Worm (Caenorhabditis elegans) whole organism, L4 larva: ENCODE results near the gene tag-243.

ENCODE experiments used
- F44E2.7 ChIP-seq: fragments of 200-800 bp; sonication (Bioruptor generic); IDR thresholded peaks from 2 replicates; pipeline ENCODE4 v2.1.2; 2022; ENCODE audit warnings: missing genetic modification characterization, missing compliant biosample characterization
- T26A8.4 ChIP-seq: fragments of 200-800 bp; sonication (Bioruptor generic); IDR thresholded peaks from 2 replicates; pipeline ENCODE4 v1.3.6; 2022; ENCODE audit warnings: missing genetic modification characterization, missing compliant biosample characterization
- Y48G9A.11 ChIP-seq: fragments of 200-800 bp; sonication (Bioruptor generic); IDR thresholded peaks from 2 replicates; pipeline ENCODE4 v1.3.6; 2022; ENCODE audit warnings: missing genetic modification reagents, missing genetic modification characterization, missing compliant biosample characterization
- ama-1 ChIP-seq: fragments of 150-350 bp; optimal IDR thresholded peaks from 2 replicates; lab custom pipeline; 2014; ENCODE audit warnings: inconsistent platforms, mixed read lengths
- arid-1 ChIP-seq: fragments of 200-800 bp; sonication (Bioruptor generic); conservative IDR thresholded peaks from 2 replicates; pipeline ENCODE4 v1.3.6; 2022; ENCODE audit warnings: missing genetic modification reagents, missing genetic modification characterization, missing compliant biosample characterization
- ceh-28 ChIP-seq: fragments of 150-350 bp; optimal IDR thresholded peaks from 2 replicates; lab custom pipeline; 2014; ENCODE audit warnings: missing biosample characterization, missing genetic modification reagents, missing genetic modification characterization
- ceh-62 ChIP-seq: sonication (generic microtip); optimal IDR thresholded peaks from 2 replicates; lab custom pipeline; 2017; ENCODE audit warnings: missing biosample characterization, missing genetic modification characterization
- cey-2 ChIP-seq: sonication (generic microtip); optimal IDR thresholded peaks from 3 replicates; lab custom pipeline; 2017; ENCODE audit warnings: missing genetic modification characterization, mild to moderate bottlenecking, missing compliant biosample characterization, antibody characterized with exemption, borderline replicate concordance; ENCODE audit not compliant: insufficient read depth
- ctbp-1 ChIP-seq: fragments of 200-800 bp; sonication (Bioruptor generic); IDR thresholded peaks from 2 replicates; pipeline ENCODE4 v1.3.6; 2022; ENCODE audit warnings: missing genetic modification reagents, missing genetic modification characterization, missing compliant biosample characterization
- daf-16 ChIP-seq, 3 experiments: sonication (generic microtip); optimal IDR thresholded peaks; 2 replicates each; lab custom pipeline; 2016 to 2017; ENCODE audit warnings: missing genetic modification characterization in 3 of 3, missing genetic modification reagents in 3 of 3, mild to moderate bottlenecking in 2 of 3, missing compliant biosample characterization in 2 of 3, missing biosample characterization in 1 of 3, moderate library complexity in 1 of 3
- daf-19 ChIP-seq: fragments of 200-800 bp; sonication (Bioruptor generic); conservative IDR thresholded peaks from 2 replicates; pipeline ENCODE4 v1.3.6; 2022; ENCODE audit warnings: missing genetic modification characterization, missing compliant biosample characterization
- dmd-6 ChIP-seq: fragments of 200-800 bp; sonication (Bioruptor generic); IDR thresholded peaks from 2 replicates; pipeline ENCODE4 v1.3.6; 2022; ENCODE audit warnings: missing genetic modification reagents, missing genetic modification characterization, missing compliant biosample characterization
- dpl-1 ChIP-seq: fragments of 150-350 bp; optimal IDR thresholded peaks from 2 replicates; lab custom pipeline; 2014; ENCODE audit warnings: missing biosample characterization, missing genetic modification reagents, missing genetic modification characterization
- duxl-1 ChIP-seq: sonication (generic microtip); optimal IDR thresholded peaks from 2 replicates; lab custom pipeline; 2016; ENCODE audit warnings: mild to moderate bottlenecking, missing genetic modification characterization, moderate library complexity, missing compliant biosample characterization; ENCODE audit not compliant: poor library complexity
- egl-27 ChIP-seq: sonication (generic microtip); optimal IDR thresholded peaks from 3 replicates; lab custom pipeline; 2017; ENCODE audit warnings: missing biosample characterization, missing genetic modification reagents, missing genetic modification characterization
- fkh-10 ChIP-seq: fragments of 150-350 bp; optimal IDR thresholded peaks from 2 replicates; lab custom pipeline; 2014; ENCODE audit warnings: missing biosample characterization, missing genetic modification reagents, missing genetic modification characterization
- hif-1 ChIP-seq, 2 experiments: sonication (generic microtip); optimal IDR thresholded peaks; 2 replicates each; lab custom pipeline; 2016 to 2017; ENCODE audit warnings: missing compliant biosample characterization in 2 of 2, missing genetic modification characterization in 2 of 2, missing genetic modification reagents in 2 of 2, missing genotype in 2 of 2, mild to moderate bottlenecking in 1 of 2
- hlh-11 ChIP-seq: fragments of 200-800 bp; sonication (Bioruptor generic); optimal IDR thresholded peaks from 2 replicates; lab custom pipeline; 2018; ENCODE audit warnings: mild to moderate bottlenecking, missing genetic modification characterization, missing compliant biosample characterization
- jun-1 ChIP-seq: fragments of 150-350 bp; optimal IDR thresholded peaks from 2 replicates; lab custom pipeline; 2014; ENCODE audit warnings: missing biosample characterization, missing genetic modification reagents, missing genetic modification characterization
- lim-7 ChIP-seq: fragments of 200-800 bp; sonication (Bioruptor generic); IDR thresholded peaks from 2 replicates; pipeline ENCODE4 v1.3.6; 2022; ENCODE audit warnings: missing genetic modification characterization, missing compliant biosample characterization
- lin-38 ChIP-seq: fragments of 200-800 bp; sonication (Bioruptor generic); IDR thresholded peaks from 2 replicates; pipeline ENCODE4 v1.3.6; 2022; ENCODE audit warnings: missing genetic modification reagents, missing genetic modification characterization, missing compliant biosample characterization
- lin-39 ChIP-seq: fragments of 150-350 bp; optimal IDR thresholded peaks from 2 replicates; lab custom pipeline; 2014; ENCODE audit warnings: missing biosample characterization, missing genetic modification reagents, missing genetic modification characterization
- lsy-2 ChIP-seq, 2 experiments: fragments of 150-350 bp in 1 of 2; sonication (generic microtip) in 1 of 2; optimal IDR thresholded peaks; 2 replicates each; lab custom pipeline; 2014 to 2017; ENCODE audit warnings: missing biosample characterization in 2 of 2, missing genetic modification characterization in 2 of 2
- madf-9 ChIP-seq: fragments of 200-800 bp; sonication (Bioruptor generic); conservative IDR thresholded peaks from 2 replicates; pipeline ENCODE4 v1.3.6; 2022; ENCODE audit warnings: missing genetic modification reagents, missing genetic modification characterization, missing compliant biosample characterization
- mes-2 ChIP-seq: sonication (generic microtip); optimal IDR thresholded peaks from 2 replicates; lab custom pipeline; 2016; ENCODE audit warnings: missing genotype, mild to moderate bottlenecking, missing genetic modification characterization, missing compliant biosample characterization; ENCODE audit not compliant: poor library complexity, severe bottlenecking
- mxl-2 ChIP-seq: fragments of 200-800 bp; sonication (Bioruptor generic); conservative IDR thresholded peaks from 2 replicates; pipeline ENCODE4 v1.3.6; 2022; ENCODE audit warnings: missing genetic modification reagents, missing genetic modification characterization, missing compliant biosample characterization
- nhr-102 ChIP-seq: sonication (generic microtip); optimal IDR thresholded peaks from 2 replicates; lab custom pipeline; 2016; ENCODE audit warnings: mild to moderate bottlenecking, missing genetic modification characterization, moderate library complexity, missing compliant biosample characterization
- nhr-11 ChIP-seq: fragments of 150-350 bp; optimal IDR thresholded peaks from 2 replicates; lab custom pipeline; 2014; ENCODE audit warnings: missing biosample characterization, missing genetic modification characterization
- nhr-25 ChIP-seq: sonication (generic microtip); optimal IDR thresholded peaks from 2 replicates; lab custom pipeline; 2017; ENCODE audit warnings: missing genetic modification characterization, mild to moderate bottlenecking, missing compliant biosample characterization, antibody characterized with exemption, moderate library complexity, borderline replicate concordance; ENCODE audit not compliant: insufficient read depth
- nhr-28 ChIP-seq: fragments of 150-350 bp; optimal IDR thresholded peaks from 2 replicates; lab custom pipeline; 2014; ENCODE audit warnings: missing biosample characterization, missing genetic modification characterization
- nhr-42 ChIP-seq: fragments of 200-800 bp; sonication (Bioruptor generic); IDR thresholded peaks from 2 replicates; pipeline ENCODE4 v1.3.6; 2022; ENCODE audit warnings: missing genetic modification characterization, missing compliant biosample characterization
- nhr-6 ChIP-seq: fragments of 150-350 bp; optimal IDR thresholded peaks from 2 replicates; lab custom pipeline; 2014; ENCODE audit warnings: missing biosample characterization, missing genetic modification characterization
- nhr-77 ChIP-seq: fragments of 150-350 bp; optimal IDR thresholded peaks from 2 replicates; lab custom pipeline; 2014; ENCODE audit warnings: missing biosample characterization, missing genetic modification characterization
- php-3 ChIP-seq: fragments of 200-800 bp; sonication (Bioruptor generic); IDR thresholded peaks from 2 replicates; pipeline ENCODE4 v1.3.6; 2022; ENCODE audit warnings: missing genetic modification reagents, missing genetic modification characterization, missing compliant biosample characterization
- set-16 ChIP-seq: fragments of 200-800 bp; sonication (Bioruptor generic); IDR thresholded peaks from 2 replicates; pipeline ENCODE4 v1.3.6; 2022; ENCODE audit warnings: missing genetic modification reagents, missing genetic modification characterization, missing compliant biosample characterization
- snpc-4 ChIP-seq: fragments of 150-350 bp; optimal IDR thresholded peaks from 2 replicates; lab custom pipeline; 2014; ENCODE audit warnings: missing biosample characterization, missing genetic modification characterization
- spr-3 ChIP-seq: fragments of 200-800 bp; sonication (Bioruptor generic); optimal IDR thresholded peaks from 2 replicates; lab custom pipeline; 2018; ENCODE audit warnings: mild to moderate bottlenecking, missing genetic modification characterization, missing compliant biosample characterization
- tag-97 ChIP-seq: fragments of 200-800 bp; sonication (Bioruptor generic); IDR thresholded peaks from 2 replicates; pipeline ENCODE4 v1.3.6; 2022; ENCODE audit warnings: missing genetic modification characterization, missing compliant biosample characterization
- unc-62 ChIP-seq, 3 experiments: fragments of 150-350 bp in 1 of 3; sonication (generic microtip); optimal IDR thresholded peaks in 2 of 3; peaks in 1 of 3; 1 replicate in 1 of 3; 2 replicates in 2 of 3; lab custom pipeline; 2014 to 2017; ENCODE audit warnings: missing biosample characterization in 3 of 3, missing genetic modification characterization in 3 of 3, missing genetic modification reagents in 3 of 3, missing genotype in 1 of 3
- vab-7 ChIP-seq: fragments of 200-800 bp; sonication (Bioruptor generic); IDR thresholded peaks from 2 replicates; pipeline ENCODE4 v1.3.6; 2022; ENCODE audit warnings: missing genetic modification reagents, missing genetic modification characterization, missing compliant biosample characterization
- zfp-2 ChIP-seq: sonication (generic microtip); optimal IDR thresholded peaks from 2 replicates; lab custom pipeline; 2016; ENCODE audit warnings: mild to moderate bottlenecking, missing genetic modification characterization, missing compliant biosample characterization
- zfp-3 ChIP-seq: fragments of 200-800 bp; sonication (Bioruptor generic); conservative IDR thresholded peaks from 2 replicates; pipeline ENCODE4 v1.3.6; 2022; ENCODE audit warnings: missing genetic modification reagents, missing genetic modification characterization, missing compliant biosample characterization
- ztf-11 ChIP-seq: fragments of 150-350 bp; optimal IDR thresholded peaks from 2 replicates; lab custom pipeline; 2014; ENCODE audit warnings: missing biosample characterization, missing genetic modification characterization

Gene tag-243

ce11 chrIII:4721750-4722149, 33.5 kb upstream of the tag-243 start, which contains the start of gene acy-1 (continued):
- TF ChIP-seq dmd-6 (GFP tag; lab: Robert Waterston, UW) (peak; percentile 28; the same call in 1 of the 2 replicates), nhr-11 (tag; lab: Kevin White, UChicago) (peak; percentile 79), ceh-28 (tag; lab: Kevin White, UChicago) (no peak), fkh-10 (GFP tag; lab: Kevin White, UChicago) (peak; percentile 83), hlh-11 (tag; lab: Kevin White, UChicago) (peak; percentile 60), lin-39 (tag; lab: Kevin White, UChicago) (no peak)

ce11 chrIII:4720620-4721227, 32.5 kb upstream of the tag-243 start, which contains the start of gene emb-5:
Gene emb-5 (minus strand): TSS chrIII:4720670.
- TF ChIP-seq tag-97 (GFP tag; lab: Robert Waterston, UW) (no peak), mes-2 (tag; lab: Kevin White, UChicago) (peak; percentile 74), lsy-2 (tag; optimal IDR thresholded peaks at IDR 0.05; lab: Kevin White, UChicago) (no peak), unc-62 (GFP tag; optimal IDR thresholded peaks at IDR 0.05 in 1 of 2; lab: Kevin White, UChicago) (peak in 1 of 2 experiments; percentile 5), unc-62 (tag; optimal IDR thresholded peaks at IDR 0.05; lab: Kevin White, UChicago) (no peak), lin-38 (GFP tag; lab: Robert Waterston, UW) (peak; percentile 94), nhr-6 (tag; lab: Kevin White, UChicago) (peak; percentile 21), dpl-1 (GFP tag; lab: Kevin White, UChicago) (peak; percentile 92), nhr-28 (peak; percentile 27), vab-7 (GFP tag; lab: Robert Waterston, UW) (no peak), daf-16 (GFP tag; optimal IDR thresholded peaks at IDR 0.05; lab: Kevin White, UChicago) (no peak), daf-16 (tag; optimal IDR thresholded peaks at IDR 0.05; lab: Kevin White, UChicago) (peak; percentile 10), ama-1 (lab: Kevin White, UChicago) (peak; percentile 68), set-16 (GFP tag; lab: Robert Waterston, UW) (no peak), jun-1 (no peak), T26A8.4 (0 out of 2 replicates have a peak, but pooled peaks have one; percentile 28)

ce11 chrIII:4715088-4715487, 26.8 kb upstream of the tag-243 start, which contains the start of gene him-18:
Gene him-18 (minus strand): TSS chrIII:4715188.
- TF ChIP-seq nhr-42 (GFP tag; lab: Robert Waterston, UW) (no peak), madf-9 (GFP tag; lab: Robert Waterston, UW) (no peak), ceh-62 (no peak), snpc-4 (no peak), nhr-77 (tag; lab: Kevin White, UChicago) (no peak), hif-1 (tag; optimal IDR thresholded peaks at IDR 0.05; lab: Kevin White, UChicago) (no peak), cey-2 (tag; lab: Kevin White, UChicago) (no peak), nhr-28 (no peak), duxl-1 (tag; lab: Kevin White, UChicago) (no peak), nhr-25 (tag; lab: Kevin White, UChicago) (no peak), arid-1 (GFP tag; lab: Robert Waterston, UW) (no peak), nhr-11 (tag; lab: Kevin White, UChicago) (no peak), zfp-3 (GFP tag; lab: Robert Waterston, UW) (no peak), T26A8.4 (no peak), F44E2.7 (GFP tag; lab: Robert Waterston, UW) (no peak)
- TF ChIP-seq, all 104 proteins: peak for 0

ce11 chrIII:4708909-4709308, 20.7 kb upstream of the tag-243 start, which contains the start of gene T04A8.18:
Gene T04A8.18 (plus strand): TSS chrIII:4709209.
- no peak for TF ChIP-seq nhr-102 (tag; lab: Kevin White, UChicago)
- TF ChIP-seq ctbp-1 (GFP tag; lab: Robert Waterston, UW), result no peak
- TF ChIP-seq snpc-4, result no peak
- TF ChIP-seq lin-39 (tag; lab: Kevin White, UChicago), result no peak
- TF ChIP-seq hif-1 (tag; optimal IDR thresholded peaks at IDR 0.05; lab: Kevin White, UChicago), result no peak
- TF ChIP-seq egl-27 (tag; lab: Kevin White, UChicago), result no peak
- no peak for TF ChIP-seq dpl-1 (GFP tag; lab: Kevin White, UChicago)
- no peak for TF ChIP-seq Y48G9A.11 (GFP tag; lab: Robert Waterston, UW)
- no peak for TF ChIP-seq php-3 (GFP tag; lab: Robert Waterston, UW)
- no peak for TF ChIP-seq ztf-11
- no peak for TF ChIP-seq vab-7 (GFP tag; lab: Robert Waterston, UW)
- no peak for TF ChIP-seq zfp-2 (tag; lab: Kevin White, UChicago)
- no peak for TF ChIP-seq daf-19 (GFP tag; lab: Robert Waterston, UW)
- TF ChIP-seq lim-7, result no peak
- no peak for TF ChIP-seq mxl-2
- TF ChIP-seq spr-3 (GFP tag; lab: Kevin White, UChicago), result no peak
